Fruit fly (Drosophila melanogaster): ENCODE measurements around the gene gny.
A peak's percentile ranks its signal among the peaks of the same experiment; 100 is the strongest.

The gny gene

dm6 chr2L:10331066-10331847 lies 48.6 kb upstream of the gny start, which contains the start of the genes Schip1 and Cox10 (continued):
- no peak for TF ChIP-seq CG18619 (GFP tag; optimal IDR thresholded peaks at IDR 0.05)
- TF ChIP-seq CG10147 (GFP tag; optimal IDR thresholded peaks at IDR 0.05): no peak
- no peak for TF ChIP-seq NFAT (GFP tag; IDR thresholded peaks at IDR 0.05)
- TF ChIP-seq Sox100B (GFP tag; optimal IDR thresholded peaks at IDR 0.05): peak; percentile 21
- TF ChIP-seq tup (GFP tag; optimal IDR thresholded peaks at IDR 0.05): no peak
- no peak for TF ChIP-seq gce (GFP tag; IDR thresholded peaks at IDR 0.05)
- peak; percentile 38 for TF ChIP-seq CG18262 (tag; optimal IDR thresholded peaks at IDR 0.05)
- TF ChIP-seq H15 (GFP tag; IDR thresholded peaks at IDR 0.05): no peak
- no peak for TF ChIP-seq corto (GFP tag; optimal IDR thresholded peaks at IDR 0.05)
- TF ChIP-seq lola (GFP tag; optimal IDR thresholded peaks at IDR 0.05): peak in 1 of 3 experiments; percentile 22
- TF ChIP-seq Neu2 (GFP tag; optimal IDR thresholded peaks at IDR 0.05; ENCODE audit: borderline replicate concordance): no peak
- peak; percentile 39 for TF ChIP-seq Dp (GFP tag; optimal IDR thresholded peaks at IDR 0.05)
- no peak for TF ChIP-seq CG31441 (GFP tag; IDR thresholded peaks at IDR 0.05)
- TF ChIP-seq tap (tag; optimal IDR thresholded peaks at IDR 0.05): peak; percentile 10
- TF ChIP-seq CG30020 (tag; optimal IDR thresholded peaks at IDR 0.05): peak; percentile 85
- peak in 1 of 2 experiments; percentile 99 for TF ChIP-seq Pdp1 (GFP tag; optimal IDR thresholded peaks at IDR 0.05)
- TF ChIP-seq E2f2 (GFP tag; IDR thresholded peaks at IDR 0.05): peak; percentile 45; the same call in 1 of the 2 replicates
- TF ChIP-seq CG10979 (tag; optimal IDR thresholded peaks at IDR 0.05): peak; percentile 20

- TF ChIP-seq kay (GFP tag; optimal IDR thresholded peaks at IDR 0.05): peak; percentile 87
- no peak for TF ChIP-seq stc (GFP tag; IDR thresholded peaks at IDR 0.05)
- TF ChIP-seq D19A (tag; optimal IDR thresholded peaks at IDR 0.05): peak; percentile 2
- peak; percentile 30 for TF ChIP-seq Myb (GFP tag; optimal IDR thresholded peaks at IDR 0.05)
- no peak for TF ChIP-seq Ptx1 (GFP tag; IDR thresholded peaks at IDR 0.05)
- TF ChIP-seq vvl (GFP tag; IDR thresholded peaks at IDR 0.05): peak; percentile 69; the same call in 1 of the 2 replicates
- TF ChIP-seq Hr3 (GFP tag; optimal IDR thresholded peaks at IDR 0.05): peak; percentile 12
- TF ChIP-seq wek (GFP tag; optimal IDR thresholded peaks at IDR 0.05): peak; percentile 5
- TF ChIP-seq CG8924 (tag; optimal IDR thresholded peaks at IDR 0.05): peak; percentile 46
- peak; percentile 62 for TF ChIP-seq pzg (GFP tag; optimal IDR thresholded peaks at IDR 0.05)
- peak; percentile 26 for TF ChIP-seq gem (tag; optimal IDR thresholded peaks at IDR 0.05)
- peak; percentile 51 for TF ChIP-seq HmgZ (tag; optimal IDR thresholded peaks at IDR 0.05)
- peak; percentile 95 for TF ChIP-seq CG30020 (tag; optimal IDR thresholded peaks at IDR 0.05)
- peak; percentile 0 for TF ChIP-seq CG15269 (tag; optimal IDR thresholded peaks at IDR 0.05)
- no peak for TF ChIP-seq CG10565 (GFP tag; optimal IDR thresholded peaks at IDR 0.05)
- TF ChIP-seq CG1603 (tag; optimal IDR thresholded peaks at IDR 0.05): peak; percentile 94
- peak; percentile 3 for TF ChIP-seq ewg (GFP tag; optimal IDR thresholded peaks at IDR 0.05)
- peak; percentile 27 for TF ChIP-seq CG30403 (GFP tag; optimal IDR thresholded peaks at IDR 0.05)
- 0 out of 2 replicates have a peak, but pooled peaks have one; percentile 16 for TF ChIP-seq bbx (GFP tag; IDR thresholded peaks at IDR 0.05; ENCODE audit: partially characterized antibody)
- peak; percentile 52 for TF ChIP-seq CG9797 (GFP tag; optimal IDR thresholded peaks at IDR 0.05)
- TF ChIP-seq row (GFP tag; IDR thresholded peaks at IDR 0.05): peak; percentile 63; the same call in 2 of the 3 replicates
- peak; percentile 1 for TF ChIP-seq CTCF (GFP tag; optimal IDR thresholded peaks at IDR 0.05)
- TF ChIP-seq CoRest (tag; optimal IDR thresholded peaks at IDR 0.05): peak; percentile 24
- TF ChIP-seq nmo (GFP tag; optimal IDR thresholded peaks at IDR 0.05): peak; percentile 25
- TF ChIP-seq chinmo (GFP tag; IDR thresholded peaks at IDR 0.05; ENCODE audit: partially characterized antibody): peak; percentile 74; the same call in 1 of the 4 replicates
- peak; percentile 21; the same call in 1 of the 2 replicates for TF ChIP-seq ssp (GFP tag; IDR thresholded peaks at IDR 0.05)
- TF ChIP-seq CG2120 (GFP tag; optimal IDR thresholded peaks at IDR 0.05): peak; percentile 9
- TF ChIP-seq E2f1 (GFP tag; IDR thresholded peaks at IDR 0.05): no peak
- TF ChIP-seq CG6254 (GFP tag; optimal IDR thresholded peaks at IDR 0.05): no peak
Observed at dm6 chr2L:10333091-10333991, 46.6 kb upstream of the gny start, which contains the start of gene GATAd. Gene GATAd, plus strand, starts transcription at chr2L:10333734.
